Worm (Caenorhabditis elegans): ENCODE data around the gene F44E7.3.

Gene F44E7.3

ce11 chrV:5755203-5755693, 16.5 kb upstream of the F44E7.3 start, which contains the start of gene K09H11.11:
Gene K09H11.11 (minus strand): TSS chrV:5755253.
- peak; percentile 92 for TF ChIP-seq egrh-3 (GFP tag; IDR thresholded peaks at IDR 0.05)

ce11 chrV:5756193-5756592, 15.6 kb upstream of the F44E7.3 start, which contains the start of gene C53A3.3:
Gene C53A3.3 (plus strand): TSS chrV:5756493.
- no peak for TF ChIP-seq unc-130 (GFP tag; optimal IDR thresholded peaks at IDR 0.05)
- no peak for TF ChIP-seq madf-8 (GFP tag; conservative IDR thresholded peaks at IDR 0.05)
- no peak for TF ChIP-seq aptf-2 (GFP tag; conservative IDR thresholded peaks at IDR 0.05)
- no peak for TF ChIP-seq egl-18 (GFP tag; IDR thresholded peaks at IDR 0.05)
- no peak for TF ChIP-seq nhr-27 (tag; optimal IDR thresholded peaks at IDR 0.05)
- TF ChIP-seq ztf-26 (tag; optimal IDR thresholded peaks at IDR 0.05) = no peak
- no peak for TF ChIP-seq B0035.1 (tag; optimal IDR thresholded peaks at IDR 0.05)
- TF ChIP-seq lin-26 (GFP tag; IDR thresholded peaks at IDR 0.05) = no peak
- TF ChIP-seq sptf-2 (GFP tag; optimal IDR thresholded peaks at IDR 0.05) = no peak
- TF ChIP-seq fkh-3 (tag; optimal IDR thresholded peaks at IDR 0.05) = no peak
- no peak for TF ChIP-seq rec-8 (tag; optimal IDR thresholded peaks at IDR 0.05)
- TF ChIP-seq B0261.1 (tag; optimal IDR thresholded peaks at IDR 0.05) = no peak
- TF ChIP-seq hmg-1.2 (GFP tag; IDR thresholded peaks at IDR 0.05) = no peak
- no peak for TF ChIP-seq ceh-91 (GFP tag; IDR thresholded peaks at IDR 0.05)
- TF ChIP-seq cebp-2 (GFP tag; IDR thresholded peaks at IDR 0.05) = no peak
- no peak for TF ChIP-seq lir-1 (GFP tag; conservative IDR thresholded peaks at IDR 0.05)
- no peak for TF ChIP-seq die-1 (tag; optimal IDR thresholded peaks at IDR 0.05)
- TF ChIP-seq F22D6.2 (tag; optimal IDR thresholded peaks at IDR 0.05) = no peak
- TF ChIP-seq tlf-1 (GFP tag; optimal IDR thresholded peaks at IDR 0.05) = no peak

- TF ChIP-seq nhr-120 (GFP tag; IDR thresholded peaks at IDR 0.05) (no peak), mel-28 (tag; optimal IDR thresholded peaks at IDR 0.05; ENCODE audit: borderline replicate concordance) (no peak), nfya-1 (tag; optimal IDR thresholded peaks at IDR 0.05; ENCODE audit: borderline replicate concordance, insufficient read depth) (no peak), snpc-3.4 (tag; optimal IDR thresholded peaks at IDR 0.05) (no peak), cebp-1 (GFP tag; IDR thresholded peaks at IDR 0.05) (no peak), cebp-1 (tag; optimal IDR thresholded peaks at IDR 0.05) (no peak), unc-62 (GFP tag; optimal IDR thresholded peaks at IDR 0.05) (no peak), rec-8 (tag; optimal IDR thresholded peaks at IDR 0.05) (no peak), F57A8.1 (GFP tag; optimal IDR thresholded peaks at IDR 0.05) (no peak), nfyb-1 (GFP tag; IDR thresholded peaks at IDR 0.05) (no peak)
Measured at ce11 chrV:5758780-5759179, 13.0 kb upstream of the F44E7.3 start, which contains the start of gene C53A3.4. Gene C53A3.4 (minus strand): TSS chrV:5758880.

- TF ChIP-seq aptf-3 (GFP tag; IDR thresholded peaks at IDR 0.05) = no peak
- TF ChIP-seq ets-4 (GFP tag; optimal IDR thresholded peaks at IDR 0.05) = no peak
- TF ChIP-seq C06A6.2 (GFP tag; conservative IDR thresholded peaks at IDR 0.05) = no peak
- TF ChIP-seq bed-1 (GFP tag; IDR thresholded peaks at IDR 0.05) = no peak
- no peak for TF ChIP-seq ztf-25 (GFP tag; IDR thresholded peaks at IDR 0.05)
- no peak for TF ChIP-seq athp-1 (tag; optimal IDR thresholded peaks at IDR 0.05)
- no peak for TF ChIP-seq lir-1 (GFP tag; conservative IDR thresholded peaks at IDR 0.05)
- no peak for TF ChIP-seq Y53F4B.3 (GFP tag; IDR thresholded peaks at IDR 0.05)
- no peak for TF ChIP-seq F37B4.10 (GFP tag; IDR thresholded peaks at IDR 0.05)
Measured at ce11 chrV:5760132-5760531, 11.6 kb upstream of the F44E7.3 start, which contains the start of gene C53A3.1. Gene C53A3.1 (minus strand): TSS chrV:5760232.
